Fruit fly (Drosophila melanogaster) whole organism, embryonic: ENCODE data around the gene CG12438.

ENCODE experiments used
- CG31388 ChIP-seq: fragments of 200-800 bp; sonication (Bioruptor generic); optimal IDR thresholded peaks from 2 replicates; lab custom pipeline; 2016; ENCODE audit warnings: missing biosample characterization, missing genetic modification characterization
- CG8924 ChIP-seq: fragments of 200-800 bp; optimal IDR thresholded peaks from 3 replicates; lab custom pipeline; 2019; ENCODE audit warnings: missing biosample characterization, mild to moderate bottlenecking, missing genetic modification characterization, moderate library complexity
- chn ChIP-seq: fragments of 200-800 bp; sonication (Bioruptor generic); optimal IDR thresholded peaks from 2 replicates; lab custom pipeline; 2016; ENCODE audit warnings: missing biosample characterization, missing genetic modification characterization

DNA sequence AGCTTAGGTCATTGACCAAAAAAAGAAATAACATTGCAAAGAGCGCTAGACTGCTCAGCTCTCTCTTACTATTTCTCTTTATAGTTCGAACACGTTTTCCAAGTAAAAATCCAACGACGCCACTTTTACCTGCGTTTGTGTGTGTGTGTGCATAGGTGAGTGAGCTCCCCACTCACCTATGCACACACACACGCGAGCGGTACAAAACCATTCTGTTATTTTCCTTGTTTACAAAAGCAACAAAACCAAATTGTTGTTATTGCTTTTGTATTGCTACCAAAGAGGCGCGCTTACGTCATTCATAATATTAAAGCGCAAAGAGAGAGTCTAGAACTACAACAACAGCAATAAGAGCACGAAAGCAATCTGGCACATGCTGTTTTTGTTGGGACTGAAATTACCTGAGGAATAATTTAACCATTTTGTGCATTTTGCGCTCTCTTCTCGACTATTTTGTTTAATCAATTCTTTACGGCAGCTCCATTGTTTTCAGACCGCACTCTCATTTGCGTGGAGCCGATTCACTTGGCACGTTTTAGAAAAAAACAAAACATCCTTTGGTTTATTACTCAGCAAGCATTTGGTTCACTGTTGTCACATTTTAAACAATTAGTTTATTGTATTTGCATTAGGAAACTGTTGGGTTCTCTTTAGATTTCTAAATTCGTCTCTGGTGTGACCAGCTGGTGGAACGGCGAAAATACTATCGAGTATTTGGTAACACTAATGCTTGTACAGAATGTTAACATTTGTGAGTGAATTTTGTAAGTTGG, 11.9 kb upstream of the CG12438 start, which contains the start of gene raw:
- no peak for TF ChIP-seq chn (GFP tag; lab: Kevin White, UChicago)
- TF ChIP-seq CG31388 (GFP tag; lab: Kevin White, UChicago), result no peak
- TF ChIP-seq CG8924 (tag; lab: Kevin White, UChicago), result peak; percentile 85
